Worm (Caenorhabditis elegans): Measurements from ENCODE around the gene ZK105.8.

DNA sequence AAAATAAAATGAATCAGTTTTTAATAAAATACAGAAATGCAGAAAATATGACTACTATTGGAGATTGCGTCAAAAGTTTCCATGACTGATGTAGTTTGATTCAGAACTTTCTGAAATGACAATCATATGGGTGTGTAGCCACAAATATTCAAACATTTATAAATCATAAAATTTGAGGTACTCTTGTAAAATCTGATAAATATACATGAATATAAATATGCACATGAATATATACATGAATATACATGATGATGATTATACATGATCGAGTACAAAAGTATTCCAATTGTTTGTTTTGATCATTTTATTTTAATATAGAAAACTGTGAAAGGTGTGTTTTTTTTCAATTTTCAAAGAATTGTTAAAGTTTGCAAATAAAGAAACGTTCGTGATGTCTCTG is 30.3 kb downstream of the ZK105.8 start, which contains the start of gene T05B11.4:
- no peak for TF ChIP-seq T26A5.8 (tag; optimal IDR thresholded peaks at IDR 0.05)
- TF ChIP-seq atf-7 (tag; optimal IDR thresholded peaks at IDR 0.05) = no peak
- TF ChIP-seq ceh-40 (GFP tag; IDR thresholded peaks at IDR 0.05) = no peak
- TF ChIP-seq unc-130 (GFP tag; optimal IDR thresholded peaks at IDR 0.05) = no peak
- TF ChIP-seq nfya-1 (tag; optimal IDR thresholded peaks at IDR 0.05; ENCODE audit: borderline replicate concordance, insufficient read depth) = no peak
- TF ChIP-seq lsl-1 (GFP tag; optimal IDR thresholded peaks at IDR 0.05) = no peak
- no peak for TF ChIP-seq F37B4.10 (GFP tag; IDR thresholded peaks at IDR 0.05)
- no peak for TF ChIP-seq K11D2.4 (GFP tag; IDR thresholded peaks at IDR 0.05)
